Fruit fly (Drosophila melanogaster) whole organism, pupa: Measurements from ENCODE around the gene Sodh2.

Experiments used
- CG14655 ChIP-seq: fragments of 200-800 bp; sonication (Bioruptor generic); optimal IDR thresholded peaks from 3 replicates; lab custom pipeline; 2017; ENCODE audit warnings: mild to moderate bottlenecking, missing biosample characterization, missing genetic modification reagents, missing genetic modification characterization
- CG34367 ChIP-seq: fragments of 200-800 bp; sonication (Bioruptor generic); optimal IDR thresholded peaks from 2 replicates; lab custom pipeline; 2018; ENCODE audit warnings: missing biosample characterization, mild to moderate bottlenecking, missing genetic modification characterization
- CG4496 ChIP-seq: fragments of 200-800 bp; sonication (Bioruptor generic); IDR thresholded peaks from 3 replicates; pipeline ENCODE4 v1.3.6; 2022; ENCODE audit warnings: missing biosample characterization, missing genetic modification characterization
- CG8159 ChIP-seq: fragments of 200-800 bp; sonication (Bioruptor generic); optimal IDR thresholded peaks from 3 replicates; lab custom pipeline; 2018; ENCODE audit warnings: missing biosample characterization, mild to moderate bottlenecking, missing genetic modification characterization, moderate library complexity
- CG9948 ChIP-seq: fragments of 200-800 bp; sonication (Bioruptor generic); optimal IDR thresholded peaks from 2 replicates; lab custom pipeline; 2018; ENCODE audit warnings: missing biosample characterization, mild to moderate bottlenecking, missing genetic modification characterization, moderate library complexity
- D1 ChIP-seq: fragments of 200-800 bp; sonication (Bioruptor generic); optimal IDR thresholded peaks from 2 replicates; lab custom pipeline; 2018; ENCODE audit warnings: missing biosample characterization, mild to moderate bottlenecking, missing genetic modification characterization, moderate library complexity
- EcR ChIP-seq: fragments of 200-800 bp; sonication (Bioruptor generic); optimal IDR thresholded peaks from 3 replicates; lab custom pipeline; 2019; ENCODE audit warnings: missing biosample characterization, missing genetic modification characterization, mild to moderate bottlenecking, moderate library complexity, missing genetic modification reagents
- Pif1B ChIP-seq: fragments of 200-800 bp; sonication (Bioruptor generic); optimal IDR thresholded peaks from 3 replicates; lab custom pipeline; 2016; ENCODE audit warnings: missing biosample characterization, missing genetic modification characterization
- Snoo ChIP-seq: fragments of 200-800 bp; sonication (Bioruptor generic); optimal IDR thresholded peaks from 3 replicates; lab custom pipeline; 2017; ENCODE audit warnings: missing biosample characterization, mild to moderate bottlenecking, missing genetic modification characterization, inconsistent platforms
- rn ChIP-seq: fragments of 200-800 bp; sonication (Bioruptor generic); IDR thresholded peaks from 2 replicates; pipeline ENCODE4 v1.3.6; 2022; ENCODE audit warnings: missing biosample characterization, missing genetic modification characterization

DNA sequence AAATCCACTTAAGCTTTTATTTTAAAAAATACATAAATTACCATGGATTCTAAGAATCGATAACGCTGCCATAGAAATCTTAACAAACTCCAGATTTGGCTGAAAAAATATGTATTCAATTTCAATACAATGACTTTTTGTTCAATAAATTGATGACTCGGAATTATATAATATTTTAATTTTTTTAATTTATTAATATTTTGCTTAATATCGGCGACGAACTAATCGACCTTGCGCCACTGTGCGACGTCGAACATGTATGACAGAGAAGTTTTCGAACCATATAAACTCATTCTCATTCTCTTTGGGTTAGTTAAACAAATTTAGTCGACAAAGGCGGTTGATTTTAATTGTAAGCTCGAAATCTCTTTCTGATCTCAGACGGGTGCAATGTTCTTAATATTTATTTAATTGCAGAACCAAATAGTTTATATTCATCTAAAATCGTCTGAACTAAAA, 26.6 kb upstream of the Sodh2 start, which contains the start of gene CG42394:
- TF ChIP-seq rn (GFP tag; lab: Robert Waterston, UW) (peak; percentile 83), CG8159 (tag; lab: Kevin White, UChicago) (peak; percentile 97), CG9948 (tag; lab: Kevin White, UChicago) (peak; percentile 98), CG4496 (peak; percentile 95), Pif1B (GFP tag; lab: Kevin White, UChicago) (peak; percentile 93), CG14655 (GFP tag; lab: Kevin White, UChicago) (peak; percentile 99), D1 (tag; lab: Kevin White, UChicago) (peak; percentile 98), CG34367 (tag; lab: Kevin White, UChicago) (peak; percentile 91), Snoo (tag; lab: Kevin White, UChicago) (peak; percentile 95), EcR (GFP tag; lab: Kevin White, UChicago) (peak; percentile 76)
